Worm (Caenorhabditis elegans) whole organism, dauer: Measurements from ENCODE around the gene slc-25A18.2.

ENCODE experiments used
- unc-62 ChIP-seq: sonication (generic microtip); optimal IDR thresholded peaks from 2 replicates; lab custom pipeline; 2017; ENCODE audit warnings: missing biosample characterization, missing genetic modification reagents, missing genetic modification characterization

Gene slc-25A18.2

DNA sequence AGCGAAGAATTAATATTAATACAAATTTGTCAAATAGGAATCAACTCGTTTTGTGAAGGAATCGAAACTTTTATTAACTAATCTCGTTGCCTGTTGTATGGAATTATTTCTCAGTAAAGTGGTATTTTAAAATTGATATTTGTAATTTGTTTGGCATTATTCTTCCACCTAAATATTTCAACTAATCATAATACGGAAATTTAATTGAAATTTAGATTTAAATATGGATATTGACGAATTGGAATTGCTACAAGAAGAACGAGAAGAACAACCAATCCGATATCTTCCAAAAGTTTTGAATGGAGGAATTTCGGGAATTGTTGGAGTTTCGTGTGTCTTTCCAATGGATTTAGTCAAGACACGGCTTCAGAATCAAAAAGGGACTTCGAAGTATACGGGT lies at the start of gene slc-25A18.2:
Gene slc-25A18.2, plus strand, starts transcription at position 216 of the 400 bp plus-strand sequence.
- TF ChIP-seq unc-62 (GFP tag; lab: Kevin White, UChicago): no peak

DNA sequence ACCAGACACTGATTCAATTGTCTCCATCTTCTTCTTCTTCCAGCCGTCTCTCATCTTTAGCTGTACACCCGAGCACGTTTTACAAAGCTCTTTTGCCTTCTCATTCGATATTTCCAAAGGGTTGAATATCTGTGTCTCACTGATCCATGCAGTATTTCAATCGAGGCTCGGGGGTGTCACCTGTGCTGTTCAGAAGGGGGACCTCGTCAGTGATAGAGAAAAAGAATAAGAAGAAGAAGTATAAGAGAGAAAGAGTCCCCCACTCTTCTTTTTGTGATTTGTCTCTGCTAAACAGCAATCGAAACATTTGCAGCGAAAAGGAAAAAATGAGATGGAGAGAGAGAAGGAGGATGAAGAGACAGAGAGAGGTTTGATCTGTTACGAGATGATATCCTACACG lies 48.8 kb upstream of the slc-25A18.2 start:
- TF ChIP-seq unc-62 (GFP tag; lab: Kevin White, UChicago): no peak

DNA sequence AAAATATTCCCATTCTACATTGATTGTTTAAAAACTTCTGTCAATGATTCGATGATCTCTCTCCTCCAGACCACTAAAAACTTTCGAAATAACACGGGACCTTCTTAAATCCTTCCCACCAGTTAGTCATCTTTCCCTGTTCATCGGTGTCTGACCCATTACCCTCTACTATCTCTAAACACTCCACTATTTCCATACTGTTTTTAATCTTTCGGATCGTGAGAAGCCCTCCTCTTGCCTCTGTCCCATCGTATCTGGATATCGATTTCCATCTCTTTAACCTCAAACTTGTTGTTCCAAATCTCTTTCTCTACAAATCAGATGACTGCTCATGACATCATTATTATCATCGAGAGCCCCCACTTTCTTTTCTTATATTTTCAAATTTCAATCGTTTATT lies 46.5 kb upstream of the slc-25A18.2 start:
- TF ChIP-seq unc-62 (GFP tag; lab: Kevin White, UChicago): no peak

DNA sequence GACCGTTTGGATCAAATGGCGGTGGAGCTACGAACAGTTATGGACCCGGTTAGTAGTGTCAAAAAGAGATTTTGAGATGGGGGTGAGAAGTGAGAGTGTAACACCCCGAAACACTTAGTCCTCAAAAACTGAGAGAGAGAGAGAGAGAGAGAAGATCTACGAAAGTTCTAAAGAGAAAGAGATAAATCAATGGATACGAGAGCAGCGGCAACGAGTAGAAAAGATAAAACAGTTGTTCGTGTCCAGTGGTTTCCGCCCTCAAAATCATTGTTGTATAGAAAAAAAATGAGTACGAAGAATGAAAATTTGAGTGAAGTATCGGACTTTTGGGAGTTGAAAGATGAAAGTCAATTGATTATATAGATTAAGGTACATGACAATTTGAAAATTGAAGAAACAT lies 45.8 kb upstream of the slc-25A18.2 start:
- no peak for TF ChIP-seq unc-62 (GFP tag; lab: Kevin White, UChicago)

DNA sequence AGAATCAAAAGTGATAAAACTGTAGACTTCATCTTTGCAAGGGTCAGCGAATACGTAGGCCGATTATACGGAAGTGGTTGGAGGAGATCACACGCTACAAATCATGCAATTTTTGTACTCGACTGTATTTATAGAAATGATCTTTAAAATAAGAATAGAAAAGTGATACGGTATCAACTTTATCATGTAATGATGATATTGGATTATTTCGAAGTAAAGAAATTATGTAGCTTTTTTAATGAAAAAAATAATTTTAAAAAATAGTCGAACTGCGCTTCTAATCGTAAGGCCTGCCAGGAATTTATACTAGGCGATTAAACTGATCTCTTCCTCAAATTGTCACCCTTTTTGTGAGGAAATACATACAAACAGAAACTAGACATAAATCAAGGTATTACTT lies 41.0 kb upstream of the slc-25A18.2 start, which contains the start of gene B0496.11:
Gene B0496.11, minus strand, starts transcription at position 101 of the 400 bp plus-strand sequence.
- no peak for TF ChIP-seq unc-62 (GFP tag; lab: Kevin White, UChicago)

DNA sequence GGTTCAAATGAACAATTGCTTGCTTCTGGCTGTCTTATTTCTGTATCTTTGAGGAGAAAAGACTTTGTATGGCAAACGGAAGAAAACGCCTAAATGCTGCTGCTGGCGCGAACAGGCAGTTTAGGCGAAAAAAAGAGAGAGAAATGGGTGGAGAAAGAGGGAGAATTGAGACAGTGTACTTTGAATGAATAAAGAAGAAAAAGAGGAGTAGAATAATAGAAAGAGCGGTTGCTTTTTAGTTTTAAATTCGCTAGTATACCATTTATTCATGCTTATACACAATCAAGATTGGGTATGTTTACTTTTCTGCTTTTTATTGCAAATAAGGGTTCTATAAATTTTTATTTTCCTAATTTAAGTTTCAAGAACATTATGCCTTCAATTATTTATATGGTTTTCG lies 35.5 kb upstream of the slc-25A18.2 start:
- TF ChIP-seq unc-62 (GFP tag; lab: Kevin White, UChicago): no peak

DNA sequence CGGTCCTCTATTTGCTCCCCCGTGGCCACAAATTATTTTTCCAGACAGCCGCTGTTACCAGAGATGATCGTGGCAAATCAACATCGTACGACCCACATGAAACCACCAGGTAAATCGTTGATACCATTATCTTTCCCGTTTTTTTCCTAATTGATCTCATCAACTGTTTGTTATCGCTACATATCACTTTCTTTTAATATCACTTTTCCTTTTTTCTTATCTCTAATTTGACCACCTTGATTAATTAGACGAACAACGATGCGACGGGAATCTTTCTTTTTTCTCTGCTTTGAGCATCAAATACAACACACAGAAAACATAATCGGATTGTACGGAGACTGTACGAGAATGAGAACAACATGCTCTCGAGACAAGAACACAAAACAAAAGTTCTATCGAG lies 34.6 kb upstream of the slc-25A18.2 start:
- no peak for TF ChIP-seq unc-62 (GFP tag; lab: Kevin White, UChicago)

DNA sequence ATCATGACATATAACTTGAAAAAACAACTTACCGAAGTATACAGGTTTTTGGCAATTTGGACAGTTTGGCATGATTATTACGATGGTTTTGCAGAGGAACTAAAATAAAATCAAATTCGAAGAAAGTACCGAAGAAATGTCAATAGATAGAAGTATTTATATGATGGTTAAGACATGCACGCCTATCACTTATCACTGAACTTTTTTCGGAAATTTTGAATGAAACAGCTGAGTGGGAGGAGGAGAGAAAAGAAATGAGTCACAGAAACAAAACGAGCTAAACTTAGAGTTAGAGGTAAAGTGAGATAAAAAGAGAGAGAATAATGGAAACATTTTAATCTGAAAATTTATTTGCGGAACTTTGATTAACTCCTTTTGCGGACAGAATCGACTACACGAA lies 29.6 kb upstream of the slc-25A18.2 start, which contains the start of gene valv-1:
Gene valv-1, minus strand, starts transcription at position 101 of the 400 bp plus-strand sequence.
- TF ChIP-seq unc-62 (GFP tag; lab: Kevin White, UChicago): no peak

DNA sequence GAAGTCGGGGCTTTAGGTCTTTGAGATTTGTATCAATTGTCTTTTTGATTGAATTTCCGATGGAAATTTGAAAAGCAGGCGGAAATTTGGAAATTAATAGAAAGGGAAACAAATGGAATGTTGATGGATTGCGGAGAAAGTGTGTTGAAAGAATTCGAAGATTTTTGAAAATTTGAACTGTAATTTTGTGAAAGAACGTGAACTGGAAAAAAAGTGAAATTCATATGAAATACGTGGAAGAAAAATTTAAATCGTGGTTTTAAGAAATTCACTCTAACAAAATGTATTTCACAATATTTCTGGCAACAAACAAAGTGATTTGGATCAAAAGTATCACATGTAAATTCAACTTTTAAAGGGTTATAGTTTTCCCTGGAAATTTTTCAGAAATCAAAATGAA lies 28.8 kb upstream of the slc-25A18.2 start, which contains the start of gene B0496.1:
Gene B0496.1, plus strand, starts transcription at position 301 of the 400 bp plus-strand sequence.
- TF ChIP-seq unc-62 (GFP tag; lab: Kevin White, UChicago): no peak

DNA sequence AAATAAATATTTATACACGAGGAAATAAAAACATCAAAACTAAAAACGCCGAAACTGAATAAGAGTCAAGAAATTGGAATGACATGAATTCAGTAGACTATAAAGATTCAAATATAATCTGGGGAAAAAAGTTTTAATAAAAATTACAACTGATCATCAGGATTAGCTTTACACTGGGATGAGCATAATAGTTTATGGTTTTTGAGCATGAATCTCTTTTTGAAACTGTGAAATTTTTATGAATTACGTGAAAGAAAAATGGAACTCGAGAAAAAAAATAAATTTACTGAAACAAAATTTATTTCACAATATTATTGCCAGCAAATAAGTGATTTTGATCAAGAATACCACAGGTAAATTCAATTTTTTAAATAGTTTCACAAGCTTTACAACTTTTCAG lies 27.3 kb upstream of the slc-25A18.2 start, which contains the start of gene B0496.2:
Gene B0496.2, plus strand, starts transcription at position 301 of the 400 bp plus-strand sequence.
- no peak for TF ChIP-seq unc-62 (GFP tag; lab: Kevin White, UChicago)

DNA sequence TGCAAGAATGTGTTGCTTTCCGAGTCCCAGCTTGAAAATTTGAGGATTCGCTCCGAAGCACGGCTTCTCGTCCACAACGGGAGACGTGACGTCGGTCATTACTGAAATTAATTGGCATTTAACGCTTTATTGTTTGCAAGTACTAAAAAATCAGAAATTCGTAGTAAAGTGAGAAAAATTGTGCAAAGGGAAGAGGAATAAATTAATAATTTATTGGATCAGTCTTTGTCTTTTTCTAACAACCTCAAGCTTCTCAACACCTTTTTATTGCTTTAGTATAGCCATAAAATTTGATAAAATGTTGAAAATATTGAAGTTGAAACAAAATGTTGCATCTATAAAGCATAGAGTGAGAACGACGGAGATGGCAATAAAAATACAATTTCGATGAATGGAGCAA lies 23.5 kb upstream of the slc-25A18.2 start, which contains the start of gene tes-1:
Gene tes-1, minus strand, starts transcription at position 101 of the 400 bp plus-strand sequence.
- no peak for TF ChIP-seq unc-62 (GFP tag; lab: Kevin White, UChicago)

DNA sequence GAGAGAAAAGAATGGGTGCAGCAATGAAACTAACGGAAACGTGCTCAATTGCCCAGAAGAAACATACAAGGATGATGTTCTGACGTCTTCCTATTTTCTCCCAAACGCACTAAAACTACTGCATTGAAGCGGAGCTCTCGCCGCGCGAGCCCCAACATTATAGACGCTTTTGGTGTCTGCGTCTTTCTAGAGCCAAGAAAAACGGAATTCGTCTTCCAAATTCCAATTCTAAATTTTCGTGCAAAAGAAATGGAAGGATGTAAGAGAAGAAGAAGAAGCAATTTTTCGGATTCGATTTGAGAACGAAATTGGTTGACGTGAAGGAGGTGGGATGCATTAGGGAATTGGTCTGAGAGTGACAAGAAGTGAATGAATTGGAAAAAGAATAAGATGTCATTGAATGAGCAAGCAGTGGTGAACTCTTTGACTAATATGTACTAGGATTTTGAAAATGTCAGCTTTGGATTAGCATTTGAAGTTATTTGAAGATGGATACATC lies 21.1 kb upstream of the slc-25A18.2 start:
- TF ChIP-seq unc-62 (GFP tag; lab: Kevin White, UChicago): no peak

DNA sequence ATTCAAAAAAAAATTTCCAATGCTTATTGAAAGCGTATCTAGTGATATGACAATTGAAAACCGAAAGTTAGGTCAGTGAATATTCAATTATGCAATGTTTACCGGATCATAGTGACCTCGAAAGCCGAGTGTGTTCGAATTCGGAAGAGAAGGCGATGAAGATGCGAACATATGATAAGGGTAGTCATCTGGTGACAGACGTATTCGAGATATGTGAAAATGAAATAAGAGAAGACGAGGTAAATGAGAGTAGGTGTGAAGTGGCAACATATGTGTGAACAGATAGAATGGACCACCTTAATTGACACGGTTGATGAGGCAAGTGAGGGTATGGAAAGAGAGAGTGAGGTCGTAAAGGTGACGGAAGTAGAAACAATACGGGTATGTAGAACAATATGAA lies 20.0 kb upstream of the slc-25A18.2 start:
- no peak for TF ChIP-seq unc-62 (GFP tag; lab: Kevin White, UChicago)

DNA sequence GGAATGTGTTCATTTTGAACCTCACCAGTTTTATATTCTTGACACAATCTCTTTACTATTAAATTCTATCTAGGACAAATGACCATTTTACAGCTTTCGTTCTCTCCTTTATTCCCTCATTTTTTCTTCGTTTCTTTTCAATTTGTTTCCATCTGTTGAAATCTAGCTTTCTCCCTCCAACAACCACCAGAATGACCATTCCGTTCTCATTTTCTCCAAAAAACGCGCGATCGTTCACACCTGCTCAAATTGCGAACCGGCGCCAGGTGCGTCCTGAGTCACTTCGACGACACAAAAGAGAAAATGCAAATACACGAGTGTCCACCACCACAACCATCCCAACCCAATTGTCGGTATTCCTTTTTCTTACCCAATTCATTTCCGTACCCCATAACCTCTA lies 18.6 kb upstream of the slc-25A18.2 start, which contains the start of gene F13B6.1:
Gene F13B6.1, plus strand, starts transcription at position 301 of the 400 bp plus-strand sequence.
- no peak for TF ChIP-seq unc-62 (GFP tag; lab: Kevin White, UChicago)

DNA sequence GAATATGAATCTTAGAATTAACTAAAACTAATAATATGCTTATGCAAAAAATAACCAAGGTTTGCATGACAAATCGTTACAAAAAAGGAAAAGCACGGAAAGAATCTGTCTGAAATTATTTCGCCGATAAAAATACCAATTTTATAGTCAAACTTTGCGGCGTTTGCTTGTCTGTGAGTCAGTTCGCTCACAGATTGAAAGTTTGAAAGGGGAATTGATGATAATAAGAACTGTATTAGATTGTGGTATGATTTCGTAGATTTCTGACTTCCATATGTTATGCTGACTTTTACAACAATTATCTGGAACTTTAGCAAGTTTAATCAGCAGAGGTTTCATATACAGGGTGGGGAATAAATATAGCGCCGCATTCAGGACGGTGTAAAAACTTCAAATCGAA lies 14.6 kb upstream of the slc-25A18.2 start, which contains the start of gene F13B6.2:
Gene F13B6.2, minus strand, starts transcription at position 101 of the 400 bp plus-strand sequence.
- no peak for TF ChIP-seq unc-62 (GFP tag; lab: Kevin White, UChicago)

DNA sequence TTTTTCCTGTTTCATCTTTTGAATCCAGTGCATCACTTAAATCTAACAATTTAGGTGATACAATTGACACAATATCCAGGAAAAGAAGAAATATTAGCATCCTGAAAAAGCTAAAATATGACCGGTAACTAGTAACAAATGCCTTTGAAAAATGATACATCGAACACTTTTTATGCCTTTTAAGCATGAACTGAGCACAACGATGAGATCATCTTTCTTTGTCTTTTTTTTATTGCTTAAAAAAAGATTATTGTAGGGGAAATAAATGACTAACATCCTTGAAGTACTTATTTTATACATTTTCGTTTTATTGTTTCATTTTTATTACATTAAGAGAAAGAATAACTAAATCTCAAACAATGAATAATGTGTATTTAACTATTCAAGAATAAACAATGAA lies 9.0 kb upstream of the slc-25A18.2 start, which contains the start of gene F13B6.3:
Gene F13B6.3, minus strand, starts transcription at position 101 of the 400 bp plus-strand sequence.
- no peak for TF ChIP-seq unc-62 (GFP tag; lab: Kevin White, UChicago)

DNA sequence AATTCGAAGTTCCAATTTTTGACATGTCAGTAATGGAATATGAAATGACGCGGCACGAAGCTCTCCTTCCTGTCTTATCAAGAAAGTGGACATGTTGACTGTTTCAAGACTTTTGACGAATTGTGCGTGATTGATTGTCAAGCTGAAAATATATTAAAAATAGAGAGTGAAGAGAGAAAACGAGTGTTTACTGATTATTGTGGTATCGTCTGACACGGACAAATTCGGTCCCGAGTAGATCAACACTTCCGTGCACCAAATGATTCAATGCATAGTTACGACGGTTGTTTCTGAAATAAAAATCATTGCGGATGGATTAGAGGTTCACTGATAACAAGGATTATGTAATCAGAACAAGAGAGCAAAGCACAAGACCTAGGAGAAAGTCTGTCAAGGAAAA lies 7.7 kb upstream of the slc-25A18.2 start:
- TF ChIP-seq unc-62 (GFP tag; lab: Kevin White, UChicago): no peak
